Worm (Caenorhabditis elegans) whole organism, L4 larva: ENCODE measurements around the gene srw-26.

Experiments used
- ama-1 ChIP-seq: fragments of 150-350 bp; optimal IDR thresholded peaks from 2 replicates; lab custom pipeline; 2014; ENCODE audit warnings: inconsistent platforms, mixed read lengths
- zfp-3 ChIP-seq: fragments of 200-800 bp; sonication (Bioruptor generic); conservative IDR thresholded peaks from 2 replicates; pipeline ENCODE4 v1.3.6; 2022; ENCODE audit warnings: missing genetic modification reagents, missing genetic modification characterization, missing compliant biosample characterization

ce11 chrV:15972484-15972883 lies 40.2 kb upstream of the srw-26 start, which contains the start of gene sru-23:
- no peak for TF ChIP-seq ama-1 (lab: Kevin White, UChicago)
- TF ChIP-seq zfp-3, result no peak
